Worm (Caenorhabditis elegans) whole organism, young adult: ENCODE data around the gene F46C5.2.

ENCODE experiments used
- B0035.1 ChIP-seq: sonication (generic microtip); optimal IDR thresholded peaks from 2 replicates; lab custom pipeline; 2016; ENCODE audit warnings: missing genetic modification characterization, mild to moderate bottlenecking, missing compliant biosample characterization, missing genotype, missing genetic modification reagents
- C17E4.6 ChIP-seq: fragments of 200-800 bp; sonication (Bioruptor generic); IDR thresholded peaks from 2 replicates; pipeline ENCODE4 v1.3.6; 2022; ENCODE audit warnings: missing genetic modification reagents, missing genetic modification characterization, missing compliant biosample characterization
- F22D6.2 ChIP-seq: sonication (generic microtip); optimal IDR thresholded peaks from 2 replicates; lab custom pipeline; 2016; ENCODE audit warnings: mild to moderate bottlenecking, missing genetic modification characterization, missing compliant biosample characterization
- F57A8.1 ChIP-seq: fragments of 200-800 bp; sonication (Bioruptor generic); optimal IDR thresholded peaks from 2 replicates; lab custom pipeline; 2018; ENCODE audit warnings: mild to moderate bottlenecking, missing genetic modification characterization, moderate library complexity, missing compliant biosample characterization
- K12H6.12 ChIP-seq: fragments of 200-800 bp; sonication (Bioruptor generic); optimal IDR thresholded peaks from 2 replicates; lab custom pipeline; 2018; ENCODE audit warnings: mild to moderate bottlenecking, missing genetic modification characterization, missing compliant biosample characterization
- T07F8.4 ChIP-seq: sonication (generic microtip); optimal IDR thresholded peaks from 2 replicates; lab custom pipeline; 2016; ENCODE audit warnings: mild to moderate bottlenecking, missing genetic modification characterization, moderate library complexity, missing compliant biosample characterization
- Y53F4B.3 ChIP-seq: fragments of 200-800 bp; sonication (Bioruptor generic); IDR thresholded peaks from 2 replicates; pipeline ENCODE4 v1.3.6; 2022; ENCODE audit warnings: missing genetic modification reagents, missing genetic modification characterization, missing compliant biosample characterization
- ama-1 ChIP-seq, 3 experiments: fragments of 150-350 bp in 1 of 3; sonication (generic microtip) in 2 of 3; optimal IDR thresholded peaks; 2 replicates each; lab custom pipeline; 2014 to 2018; ENCODE audit warnings: missing biosample characterization in 2 of 3, missing genetic modification characterization in 2 of 3, missing genetic modification reagents in 2 of 3
- aptf-2 ChIP-seq: fragments of 200-800 bp; sonication (Bioruptor generic); conservative IDR thresholded peaks from 2 replicates; pipeline ENCODE4 v1.3.6; 2022; ENCODE audit warnings: missing genetic modification reagents, missing genetic modification characterization, missing compliant biosample characterization
- atf-7 ChIP-seq: sonication (generic microtip); optimal IDR thresholded peaks from 2 replicates; lab custom pipeline; 2017; ENCODE audit warnings: mild to moderate bottlenecking, missing genetic modification characterization, missing compliant biosample characterization
- bed-2 ChIP-seq: fragments of 200-800 bp; sonication (Bioruptor generic); IDR thresholded peaks from 2 replicates; pipeline ENCODE4 v1.3.6; 2022; ENCODE audit warnings: missing genetic modification reagents, missing genetic modification characterization, missing compliant biosample characterization
- cebp-2 ChIP-seq: fragments of 200-800 bp; sonication (Bioruptor generic); IDR thresholded peaks from 2 replicates; pipeline ENCODE4 v1.3.6; 2022; ENCODE audit warnings: missing genetic modification characterization, missing compliant biosample characterization
- ceh-79 ChIP-seq: sonication (generic microtip); optimal IDR thresholded peaks from 2 replicates; lab custom pipeline; 2017; ENCODE audit warnings: mild to moderate bottlenecking, missing genetic modification characterization, missing compliant biosample characterization
- chd-7 ChIP-seq: sonication (generic microtip); optimal IDR thresholded peaks from 2 replicates; lab custom pipeline; 2016; ENCODE audit warnings: mild to moderate bottlenecking, missing genetic modification characterization, moderate library complexity, missing compliant biosample characterization
- die-1 ChIP-seq: sonication (generic microtip); optimal IDR thresholded peaks from 2 replicates; lab custom pipeline; 2016; ENCODE audit warnings: missing genotype, mild to moderate bottlenecking, missing genetic modification characterization, missing compliant biosample characterization
- fkh-3 ChIP-seq: sonication (generic microtip); optimal IDR thresholded peaks from 2 replicates; lab custom pipeline; 2016; ENCODE audit warnings: mild to moderate bottlenecking, missing genetic modification characterization, missing compliant biosample characterization
- let-607 ChIP-seq, 2 experiments: fragments of 200-800 bp in 1 of 2; sonication (Bioruptor generic) in 1 of 2; sonication (generic microtip) in 1 of 2; optimal IDR thresholded peaks; 2 replicates each; lab custom pipeline; 2016 to 2018; ENCODE audit warnings: mild to moderate bottlenecking in 2 of 2, missing compliant biosample characterization in 2 of 2, missing genetic modification characterization in 2 of 2, moderate library complexity in 2 of 2, missing genotype in 1 of 2
- lsy-27 ChIP-seq: sonication (generic microtip); optimal IDR thresholded peaks from 2 replicates; lab custom pipeline; 2017; ENCODE audit warnings: missing genetic modification characterization, mild to moderate bottlenecking, missing compliant biosample characterization, antibody characterized with exemption, missing genotype, borderline replicate concordance; ENCODE audit not compliant: insufficient read depth
- madf-10 ChIP-seq: sonication (generic microtip); optimal IDR thresholded peaks from 2 replicates; lab custom pipeline; 2016; ENCODE audit warnings: mild to moderate bottlenecking, missing genetic modification characterization, missing compliant biosample characterization
- madf-3 ChIP-seq: fragments of 200-800 bp; sonication (Bioruptor generic); IDR thresholded peaks from 2 replicates; pipeline ENCODE4 v1.3.6; 2022; ENCODE audit warnings: missing genetic modification reagents, missing genetic modification characterization, missing compliant biosample characterization
- madf-8 ChIP-seq: fragments of 200-800 bp; sonication (Bioruptor generic); conservative IDR thresholded peaks from 2 replicates; pipeline ENCODE4 v1.3.6; 2022; ENCODE audit warnings: missing genetic modification reagents, missing genetic modification characterization, missing compliant biosample characterization
- mcd-1 ChIP-seq: fragments of 200-800 bp; sonication (Bioruptor generic); IDR thresholded peaks from 2 replicates; pipeline ENCODE4 v1.3.6; 2022; ENCODE audit warnings: missing genetic modification reagents, missing genetic modification characterization, missing compliant biosample characterization
- mel-28 ChIP-seq: sonication (generic microtip); optimal IDR thresholded peaks from 2 replicates; lab custom pipeline; 2016; ENCODE audit warnings: borderline replicate concordance, mild to moderate bottlenecking, missing genetic modification characterization, missing compliant biosample characterization
- nfya-1 ChIP-seq: sonication (generic microtip); optimal IDR thresholded peaks from 2 replicates; lab custom pipeline; 2017; ENCODE audit warnings: antibody characterized with exemption, missing compliant biosample characterization, missing genetic modification characterization, borderline replicate concordance; ENCODE audit not compliant: insufficient read depth
- nhr-80 ChIP-seq: sonication (generic microtip); optimal IDR thresholded peaks from 2 replicates; lab custom pipeline; 2016; ENCODE audit warnings: missing genetic modification characterization, missing compliant biosample characterization
- nhr-90 ChIP-seq: sonication (generic microtip); optimal IDR thresholded peaks from 2 replicates; lab custom pipeline; 2016; ENCODE audit warnings: missing genotype, mild to moderate bottlenecking, missing genetic modification characterization, missing compliant biosample characterization
- rcor-1 ChIP-seq: fragments of 200-800 bp; sonication (Bioruptor generic); IDR thresholded peaks from 2 replicates; pipeline ENCODE4 v1.3.6; 2022; ENCODE audit warnings: missing genetic modification reagents, missing genetic modification characterization, missing compliant biosample characterization
- rec-8 ChIP-seq, 2 experiments: sonication (generic microtip); optimal IDR thresholded peaks; 2 replicates each; lab custom pipeline; 2016; ENCODE audit warnings: mild to moderate bottlenecking in 2 of 2, missing genetic modification characterization in 2 of 2, missing genetic modification reagents in 2 of 2, missing genotype in 2 of 2, missing biosample characterization in 1 of 2, missing compliant biosample characterization in 1 of 2, moderate library complexity in 1 of 2
- repo-1 ChIP-seq: sonication (generic microtip); optimal IDR thresholded peaks from 2 replicates; lab custom pipeline; 2017; ENCODE audit warnings: mild to moderate bottlenecking, missing genetic modification characterization, missing compliant biosample characterization
- rpc-1 ChIP-seq, 2 experiments: fragments of 150-350 bp in 1 of 2; sonication (generic microtip) in 1 of 2; optimal IDR thresholded peaks; 2 replicates each; lab custom pipeline; 2014 to 2018; ENCODE audit warnings: missing biosample characterization in 1 of 2, missing genetic modification characterization in 1 of 2, missing genetic modification reagents in 1 of 2, missing genotype in 1 of 2
- sea-2 ChIP-seq: fragments of 200-800 bp; sonication (Bioruptor generic); IDR thresholded peaks from 2 replicates; pipeline ENCODE4 v1.3.6; 2022; ENCODE audit warnings: missing genetic modification characterization, missing compliant biosample characterization
- snpc-4 ChIP-seq, 5 experiments: fragments of 150-350 bp in 1 of 5; sonication (generic microtip) in 4 of 5; optimal IDR thresholded peaks; 2 replicates each; lab custom pipeline; 2014 to 2018; ENCODE audit warnings: missing genetic modification characterization in 5 of 5, missing biosample characterization in 3 of 5, antibody characterized with exemption in 2 of 5, mild to moderate bottlenecking in 2 of 5, missing compliant biosample characterization in 2 of 5, missing genotype in 2 of 5, moderate library complexity in 2 of 5, missing genetic modification reagents in 1 of 5
- tbp1 ChIP-seq: fragments of 200-800 bp; sonication (Bioruptor generic); optimal IDR thresholded peaks from 2 replicates; lab custom pipeline; 2018; ENCODE audit warnings: mild to moderate bottlenecking, missing genetic modification characterization, missing compliant biosample characterization
- zfh-2 ChIP-seq: fragments of 200-800 bp; sonication (Bioruptor generic); conservative IDR thresholded peaks from 2 replicates; pipeline ENCODE4 v1.3.6; 2022; ENCODE audit warnings: missing genetic modification reagents, missing genetic modification characterization, missing compliant biosample characterization
- zim-3 ChIP-seq: sonication (generic microtip); optimal IDR thresholded peaks from 2 replicates; lab custom pipeline; 2017; ENCODE audit warnings: mild to moderate bottlenecking, missing genetic modification characterization, moderate library complexity, missing compliant biosample characterization
- ztf-26 ChIP-seq: sonication (generic microtip); optimal IDR thresholded peaks from 2 replicates; lab custom pipeline; 2017; ENCODE audit warnings: missing genetic modification characterization, missing compliant biosample characterization
- ztf-28 ChIP-seq: fragments of 200-800 bp; sonication (Bioruptor generic); IDR thresholded peaks from 2 replicates; pipeline ENCODE4 v1.3.6; 2022; ENCODE audit warnings: missing genetic modification reagents, missing genetic modification characterization, missing compliant biosample characterization
- ztf-6 ChIP-seq: fragments of 200-800 bp; sonication (Bioruptor generic); IDR thresholded peaks from 2 replicates; pipeline ENCODE4 v1.3.6; 2022; ENCODE audit warnings: missing genetic modification reagents, missing genetic modification characterization, missing compliant biosample characterization

The F46C5.2 gene

DNA sequence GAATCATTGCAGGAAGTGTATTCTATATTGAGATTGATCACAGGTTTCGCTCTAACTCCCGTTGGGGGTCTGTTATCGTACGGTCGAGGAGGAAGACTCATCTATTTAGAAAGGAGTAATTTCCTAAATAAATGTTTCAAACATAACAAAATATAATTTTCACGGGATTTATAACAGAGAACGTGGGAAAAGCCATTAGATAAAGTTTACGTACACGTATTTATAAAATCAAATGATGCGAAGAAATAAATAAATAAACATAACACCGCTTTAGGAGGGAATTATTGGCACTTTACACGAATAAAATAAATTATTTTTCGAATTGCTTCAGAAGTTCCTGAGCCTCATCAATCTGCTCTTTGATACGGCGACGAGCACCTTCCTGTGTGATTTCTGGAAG, 20.6 kb downstream of the F46C5.2 start, which contains the start of gene F07H5.10:
TSS of gene F07H5.10 (minus strand) at position 101 of the 400 bp plus-strand sequence.
- TF ChIP-seq mcd-1 (GFP tag; lab: Robert Waterston, UW), result no peak

ce11 chrII:8806921-8807320, 22.2 kb downstream of the F46C5.2 start, which contains the start of gene pho-13:
Gene pho-13 (minus strand): TSS chrII:8807021.
- TF ChIP-seq mel-28 (tag; lab: Kevin White, UChicago), result no peak
- TF ChIP-seq nhr-80 (tag; lab: Kevin White, UChicago), result peak; percentile 46
- TF ChIP-seq, all 124 proteins: peak for 1

ce11 chrII:8800830-8801229, 28.3 kb downstream of the F46C5.2 start, which contains the start of gene appg-2:
Gene appg-2 (plus strand): TSS chrII:8801130.
- TF ChIP-seq zfh-2 (GFP tag; lab: Robert Waterston, UW), result 0 out of 2 replicates have a peak, but pooled peaks have one; percentile 17
- TF ChIP-seq ztf-6, result no peak

DNA sequence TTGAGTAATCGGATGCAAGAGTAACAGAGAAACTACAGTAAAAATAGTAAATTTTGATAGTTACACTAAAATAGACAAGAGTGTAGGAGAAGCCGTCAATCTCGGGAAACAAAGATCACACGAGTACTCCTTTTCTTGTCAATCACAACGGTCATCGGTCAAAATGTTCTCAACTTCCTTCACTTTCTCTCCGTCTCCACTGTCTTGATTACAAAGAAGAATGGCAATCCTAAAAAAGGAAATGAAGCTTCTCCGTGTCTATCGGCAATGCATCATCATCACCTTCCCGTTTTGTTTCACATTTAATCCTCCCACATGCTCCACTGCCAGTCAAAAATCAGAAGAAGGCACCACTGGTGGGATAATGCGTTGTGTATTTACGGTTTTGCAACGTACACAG, 29.4 kb downstream of the F46C5.2 start:
- TF ChIP-seq nfya-1 (tag; lab: Kevin White, UChicago) (no peak), cebp-2 (GFP tag; lab: Robert Waterston, UW) (0 out of 2 replicates have a peak, but pooled peaks have one; percentile 31)
- TF ChIP-seq, all 124 proteins: peak for 1

DNA sequence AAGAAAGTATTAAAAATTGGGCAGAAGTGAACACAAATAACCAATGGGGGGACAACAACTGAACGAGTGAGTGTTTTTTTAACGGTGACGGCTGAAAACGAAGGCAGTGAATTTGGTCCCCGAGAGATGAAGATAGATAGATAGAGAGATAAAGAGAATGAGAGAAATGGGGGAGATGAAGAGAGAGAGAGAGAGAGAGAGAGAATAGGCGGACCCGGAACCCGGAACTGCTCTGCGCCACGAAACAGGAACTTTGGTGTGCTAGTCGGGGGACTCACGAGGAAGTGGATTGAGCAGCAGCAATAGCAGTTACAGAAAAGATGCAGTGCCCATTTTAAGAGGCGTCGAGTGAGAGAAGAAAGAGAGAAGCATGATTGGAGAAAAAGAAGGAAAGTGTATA, 32.7 kb downstream of the F46C5.2 start:
- TF ChIP-seq fkh-3 (tag; lab: Kevin White, UChicago) (no peak), aptf-2 (no peak), snpc-4 (GFP tag; optimal IDR thresholded peaks at IDR 0.05; lab: Kevin White, UChicago) (no peak), snpc-4 (tag; optimal IDR thresholded peaks at IDR 0.05; lab: Kevin White, UChicago) (no peak), madf-3 (no peak), rcor-1 (no peak), F57A8.1 (GFP tag; lab: Kevin White, UChicago) (no peak), rec-8 (tag; optimal IDR thresholded peaks at IDR 0.05; lab: Kevin White, UChicago) (no peak), atf-7 (tag; lab: Kevin White, UChicago) (no peak), chd-7 (tag; lab: Kevin White, UChicago) (peak; percentile 66), madf-10 (tag; lab: Kevin White, UChicago) (peak; percentile 8), repo-1 (tag; lab: Kevin White, UChicago) (no peak), lsy-27 (no peak), let-607 (tag; optimal IDR thresholded peaks at IDR 0.05; lab: Kevin White, UChicago) (no peak), rpc-1 (optimal IDR thresholded peaks at IDR 0.05; lab: Kevin White, UChicago) (no peak), rpc-1 (tag; optimal IDR thresholded peaks at IDR 0.05; lab: Kevin White, UChicago) (no peak), ztf-28 (no peak), die-1 (no peak), ztf-26 (tag; lab: Kevin White, UChicago) (no peak), F22D6.2 (tag; lab: Kevin White, UChicago) (no peak), ztf-6 (no peak), madf-8 (GFP tag; lab: Robert Waterston, UW) (no peak), ama-1 (optimal IDR thresholded peaks at IDR 0.05; lab: Kevin White, UChicago) (no peak), ama-1 (GFP tag; optimal IDR thresholded peaks at IDR 0.05; lab: Kevin White, UChicago) (no peak), zfh-2 (GFP tag; lab: Robert Waterston, UW) (no peak; the same call in none of the 2 replicates), sea-2 (GFP tag; lab: Robert Waterston, UW) (no peak), ceh-79 (no peak), nhr-90 (tag; lab: Kevin White, UChicago) (no peak), zim-3 (tag; lab: Kevin White, UChicago) (no peak), bed-2 (no peak), K12H6.12 (tag; lab: Kevin White, UChicago) (peak; percentile 94), B0035.1 (tag; lab: Kevin White, UChicago) (no peak), mcd-1 (GFP tag; lab: Robert Waterston, UW) (no peak), C17E4.6 (no peak), T07F8.4 (tag; lab: Kevin White, UChicago) (no peak), tbp1 (GFP tag; lab: Kevin White, UChicago) (no peak), Y53F4B.3 (GFP tag; lab: Robert Waterston, UW) (no peak)
